Worm (Caenorhabditis elegans) whole organism, early embryonic: ENCODE data around the gene nhr-268.

Experiments
- aly-1 ChIP-seq: sonication (generic microtip); optimal IDR thresholded peaks from 2 replicates; lab custom pipeline; 2016; ENCODE audit warnings: missing genetic modification characterization, missing compliant biosample characterization
- ama-1 ChIP-seq: fragments of 150-350 bp; optimal IDR thresholded peaks from 2 replicates; lab custom pipeline; 2014
- ceh-13 ChIP-seq: fragments of 200-800 bp; sonication (Bioruptor generic); optimal IDR thresholded peaks from 2 replicates; lab custom pipeline; 2018; ENCODE audit warnings: mild to moderate bottlenecking, missing genetic modification characterization, missing compliant biosample characterization
- ceh-36 ChIP-seq: sonication (generic microtip); optimal IDR thresholded peaks from 2 replicates; lab custom pipeline; 2016; ENCODE audit warnings: missing genetic modification characterization, inconsistent platforms, missing compliant biosample characterization
- flt-1 ChIP-seq: fragments of 200-800 bp; sonication (Bioruptor generic); IDR thresholded peaks from 2 replicates; pipeline ENCODE4 v1.3.6; 2022; ENCODE audit warnings: missing genetic modification characterization, missing compliant biosample characterization
- hmbx-1 ChIP-seq: sonication (generic microtip); optimal IDR thresholded peaks from 2 replicates; lab custom pipeline; 2016; ENCODE audit warnings: mild to moderate bottlenecking, missing genetic modification characterization, missing compliant biosample characterization
- hnd-1 ChIP-seq: sonication (generic microtip); optimal IDR thresholded peaks from 2 replicates; lab custom pipeline; 2016; ENCODE audit warnings: missing genetic modification characterization, missing compliant biosample characterization
- sea-1 ChIP-seq: fragments of 200-800 bp; sonication (Bioruptor generic); conservative IDR thresholded peaks from 2 replicates; pipeline ENCODE4 v1.3.6; 2022; ENCODE audit warnings: missing genetic modification characterization, missing compliant biosample characterization
- tbx-37 ChIP-seq: fragments of 200-800 bp; sonication (Bioruptor generic); conservative IDR thresholded peaks from 2 replicates; pipeline ENCODE4 v1.3.6; 2022; ENCODE audit warnings: missing genetic modification reagents, missing genetic modification characterization, missing compliant biosample characterization

DNA sequence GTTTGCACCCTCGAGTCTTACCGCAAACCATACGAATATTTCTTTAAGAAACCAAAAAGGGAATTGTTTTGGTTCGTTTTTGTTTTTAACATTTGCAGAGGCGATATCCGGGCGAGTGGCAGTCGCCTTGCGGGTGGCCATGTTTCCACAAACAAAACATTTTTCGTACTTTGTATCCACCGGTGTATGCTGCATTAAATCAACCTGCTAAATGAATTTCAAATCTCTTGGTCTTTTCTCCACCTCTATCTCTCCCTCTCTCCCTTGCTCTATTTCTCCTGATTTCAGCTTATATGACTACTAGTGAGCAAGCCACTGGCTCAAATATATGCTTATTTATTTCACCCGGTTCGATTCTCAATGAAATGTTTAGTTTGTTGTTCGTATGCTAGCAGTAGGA, 12.8 kb upstream of the nhr-268 start, which contains the start of gene nhr-52:
- TF ChIP-seq aly-1 (tag; lab: Kevin White, UChicago): no peak
- TF ChIP-seq hnd-1: no peak
- TF ChIP-seq ama-1: no peak
- no peak for TF ChIP-seq flt-1 (GFP tag; lab: Robert Waterston, UW)
- no peak for TF ChIP-seq ceh-13 (GFP tag; lab: Kevin White, UChicago)
- no peak for TF ChIP-seq tbx-37 (GFP tag; lab: Robert Waterston, UW)
- no peak for TF ChIP-seq sea-1 (GFP tag; lab: Robert Waterston, UW)
- TF ChIP-seq ceh-36 (tag; lab: Kevin White, UChicago): no peak
- no peak for TF ChIP-seq hmbx-1 (tag; lab: Kevin White, UChicago)
